Worm (Caenorhabditis elegans) whole organism, L4 larva: ENCODE results near the gene ilcr-1.

Source experiments
- D1046.2 ChIP-seq: fragments of 200-800 bp; sonication (Bioruptor generic); IDR thresholded peaks from 2 replicates; pipeline ENCODE4 v1.3.6; 2022; ENCODE audit warnings: missing genetic modification characterization, missing compliant biosample characterization
- F10B5.3 ChIP-seq: sonication (generic microtip); optimal IDR thresholded peaks from 2 replicates; lab custom pipeline; 2016; ENCODE audit warnings: mild to moderate bottlenecking, missing genetic modification characterization, missing compliant biosample characterization
- F37D6.2 ChIP-seq: sonication (generic microtip); optimal IDR thresholded peaks from 2 replicates; lab custom pipeline; 2016; ENCODE audit warnings: mild to moderate bottlenecking, missing genetic modification characterization, missing compliant biosample characterization
- F49E8.2 ChIP-seq: sonication (generic microtip); optimal IDR thresholded peaks from 2 replicates; lab custom pipeline; 2016; ENCODE audit warnings: missing compliant biosample characterization, mild to moderate bottlenecking, missing genetic modification characterization, borderline replicate concordance
- R02D3.7 ChIP-seq: fragments of 150-350 bp; sonication (generic microtip); optimal IDR thresholded peaks from 3 replicates; lab custom pipeline; 2014; ENCODE audit warnings: missing biosample characterization, missing genetic modification characterization
- Y105C5A.15 ChIP-seq: fragments of 200-800 bp; sonication (Bioruptor generic); IDR thresholded peaks from 2 replicates; pipeline ENCODE4 v1.3.6; 2022; ENCODE audit warnings: missing genetic modification characterization, missing compliant biosample characterization
- Y5F2A.4 ChIP-seq: fragments of 200-800 bp; sonication (Bioruptor generic); optimal IDR thresholded peaks from 2 replicates; lab custom pipeline; 2018; ENCODE audit warnings: mild to moderate bottlenecking, missing genetic modification characterization, missing compliant biosample characterization
- aha-1 ChIP-seq: fragments of 150-350 bp; peaks from one replicate; lab custom pipeline; 2014; ENCODE audit warnings: missing biosample characterization, missing genetic modification characterization
- attf-4 ChIP-seq: sonication (generic microtip); optimal IDR thresholded peaks from 3 replicates; lab custom pipeline; 2017; ENCODE audit warnings: missing biosample characterization, missing genetic modification characterization
- ces-1 ChIP-seq: fragments of 150-350 bp; sonication (generic microtip); optimal IDR thresholded peaks from 4 replicates; lab custom pipeline; 2014; ENCODE audit warnings: missing biosample characterization, missing genetic modification reagents, missing genetic modification characterization
- daf-16 ChIP-seq, 3 experiments: sonication (generic microtip); optimal IDR thresholded peaks; 2 replicates each; lab custom pipeline; 2016 to 2017; ENCODE audit warnings: missing genetic modification characterization in 3 of 3, missing genetic modification reagents in 3 of 3, mild to moderate bottlenecking in 2 of 3, missing compliant biosample characterization in 2 of 3, missing biosample characterization in 1 of 3, moderate library complexity in 1 of 3
- daf-19 ChIP-seq: fragments of 200-800 bp; sonication (Bioruptor generic); conservative IDR thresholded peaks from 2 replicates; pipeline ENCODE4 v1.3.6; 2022; ENCODE audit warnings: missing genetic modification characterization, missing compliant biosample characterization
- egl-43 ChIP-seq: fragments of 200-800 bp; sonication (Bioruptor generic); IDR thresholded peaks from 2 replicates; pipeline ENCODE4 v1.3.6; 2022; ENCODE audit warnings: missing genetic modification reagents, missing genetic modification characterization, missing compliant biosample characterization
- fkh-10 ChIP-seq: fragments of 150-350 bp; optimal IDR thresholded peaks from 2 replicates; lab custom pipeline; 2014; ENCODE audit warnings: missing biosample characterization, missing genetic modification reagents, missing genetic modification characterization
- fos-1 ChIP-seq: fragments of 150-350 bp; optimal IDR thresholded peaks from 2 replicates; lab custom pipeline; 2014; ENCODE audit warnings: missing biosample characterization, missing genetic modification characterization
- gei-8 ChIP-seq: fragments of 200-800 bp; sonication (Bioruptor generic); optimal IDR thresholded peaks from 2 replicates; lab custom pipeline; 2018; ENCODE audit warnings: mild to moderate bottlenecking, missing genetic modification characterization, missing compliant biosample characterization
- hif-1 ChIP-seq, 2 experiments: sonication (generic microtip); optimal IDR thresholded peaks; 2 replicates each; lab custom pipeline; 2016 to 2017; ENCODE audit warnings: missing compliant biosample characterization in 2 of 2, missing genetic modification characterization in 2 of 2, missing genetic modification reagents in 2 of 2, missing genotype in 2 of 2, mild to moderate bottlenecking in 1 of 2
- hlh-11 ChIP-seq: fragments of 200-800 bp; sonication (Bioruptor generic); optimal IDR thresholded peaks from 2 replicates; lab custom pipeline; 2018; ENCODE audit warnings: mild to moderate bottlenecking, missing genetic modification characterization, missing compliant biosample characterization
- hlh-30 ChIP-seq: sonication (generic microtip); optimal IDR thresholded peaks from 2 replicates; lab custom pipeline; 2017; ENCODE audit warnings: antibody characterized with exemption, mild to moderate bottlenecking, missing genetic modification characterization, missing compliant biosample characterization; ENCODE audit not compliant: insufficient read depth
- hmg-1.1 ChIP-seq: fragments of 200-800 bp; sonication (Bioruptor generic); IDR thresholded peaks from 2 replicates; pipeline ENCODE4 v1.3.6; 2022; ENCODE audit warnings: missing genetic modification reagents, missing genetic modification characterization, missing compliant biosample characterization
- jun-1 ChIP-seq: fragments of 150-350 bp; optimal IDR thresholded peaks from 2 replicates; lab custom pipeline; 2014; ENCODE audit warnings: missing biosample characterization, missing genetic modification reagents, missing genetic modification characterization
- lin-1 ChIP-seq: fragments of 200-800 bp; sonication (Bioruptor generic); IDR thresholded peaks from 2 replicates; pipeline ENCODE4 v1.3.6; 2022; ENCODE audit warnings: missing genetic modification reagents, missing genetic modification characterization, missing compliant biosample characterization
- lin-15B ChIP-seq: fragments of 150-350 bp; sonication (generic microtip); optimal IDR thresholded peaks from 3 replicates; lab custom pipeline; 2014; ENCODE audit warnings: missing biosample characterization, missing genetic modification characterization
- lin-29 ChIP-seq: fragments of 200-800 bp; sonication (Bioruptor generic); IDR thresholded peaks from 2 replicates; pipeline ENCODE4 v1.3.6; 2022; ENCODE audit warnings: missing genetic modification reagents, missing genetic modification characterization, missing compliant biosample characterization
- lir-3 ChIP-seq: sonication (generic microtip); optimal IDR thresholded peaks from 2 replicates; lab custom pipeline; 2016; ENCODE audit warnings: mild to moderate bottlenecking, missing genetic modification characterization, missing compliant biosample characterization
- lsy-2 ChIP-seq, 2 experiments: fragments of 150-350 bp in 1 of 2; sonication (generic microtip) in 1 of 2; optimal IDR thresholded peaks; 2 replicates each; lab custom pipeline; 2014 to 2017; ENCODE audit warnings: missing biosample characterization in 2 of 2, missing genetic modification characterization in 2 of 2
- madf-5 ChIP-seq, 2 experiments: fragments of 200-800 bp; sonication (Bioruptor generic); IDR thresholded peaks; 2 replicates each; pipeline ENCODE4 v1.3.6; 2022; ENCODE audit warnings: missing compliant biosample characterization in 2 of 2, missing genetic modification characterization in 2 of 2
- madf-9 ChIP-seq: fragments of 200-800 bp; sonication (Bioruptor generic); conservative IDR thresholded peaks from 2 replicates; pipeline ENCODE4 v1.3.6; 2022; ENCODE audit warnings: missing genetic modification reagents, missing genetic modification characterization, missing compliant biosample characterization
- mdl-1 ChIP-seq, 2 experiments: fragments of 150-350 bp in 1 of 2; sonication (generic microtip) in 1 of 2; optimal IDR thresholded peaks; 2 replicates each; lab custom pipeline; 2014 to 2017; ENCODE audit warnings: missing biosample characterization in 2 of 2, missing genetic modification characterization in 2 of 2
- mxl-3 ChIP-seq: fragments of 200-800 bp; sonication (Bioruptor generic); optimal IDR thresholded peaks from 2 replicates; lab custom pipeline; 2018; ENCODE audit warnings: mild to moderate bottlenecking, missing genetic modification characterization, missing compliant biosample characterization
- nhr-102 ChIP-seq: sonication (generic microtip); optimal IDR thresholded peaks from 2 replicates; lab custom pipeline; 2016; ENCODE audit warnings: mild to moderate bottlenecking, missing genetic modification characterization, moderate library complexity, missing compliant biosample characterization
- nhr-11 ChIP-seq: fragments of 150-350 bp; optimal IDR thresholded peaks from 2 replicates; lab custom pipeline; 2014; ENCODE audit warnings: missing biosample characterization, missing genetic modification characterization
- nhr-25 ChIP-seq: sonication (generic microtip); optimal IDR thresholded peaks from 2 replicates; lab custom pipeline; 2017; ENCODE audit warnings: missing genetic modification characterization, mild to moderate bottlenecking, missing compliant biosample characterization, antibody characterized with exemption, moderate library complexity, borderline replicate concordance; ENCODE audit not compliant: insufficient read depth
- nhr-41 ChIP-seq: fragments of 200-800 bp; sonication (Bioruptor generic); IDR thresholded peaks from 2 replicates; pipeline ENCODE4 v1.3.6; 2022; ENCODE audit warnings: missing genetic modification reagents, missing genetic modification characterization, missing compliant biosample characterization
- nhr-42 ChIP-seq: fragments of 200-800 bp; sonication (Bioruptor generic); IDR thresholded peaks from 2 replicates; pipeline ENCODE4 v1.3.6; 2022; ENCODE audit warnings: missing genetic modification characterization, missing compliant biosample characterization
- php-3 ChIP-seq: fragments of 200-800 bp; sonication (Bioruptor generic); IDR thresholded peaks from 2 replicates; pipeline ENCODE4 v1.3.6; 2022; ENCODE audit warnings: missing genetic modification reagents, missing genetic modification characterization, missing compliant biosample characterization
- pqm-1 ChIP-seq: sonication (generic microtip); optimal IDR thresholded peaks from 2 replicates; lab custom pipeline; 2017; ENCODE audit warnings: missing biosample characterization, missing genetic modification characterization
- set-16 ChIP-seq: fragments of 200-800 bp; sonication (Bioruptor generic); IDR thresholded peaks from 2 replicates; pipeline ENCODE4 v1.3.6; 2022; ENCODE audit warnings: missing genetic modification reagents, missing genetic modification characterization, missing compliant biosample characterization
- snpc-1.2 ChIP-seq: fragments of 200-800 bp; sonication (Bioruptor generic); IDR thresholded peaks from 2 replicates; pipeline ENCODE4 v1.3.6; 2022; ENCODE audit warnings: missing genetic modification reagents, missing genetic modification characterization, missing compliant biosample characterization
- spr-1 ChIP-seq: sonication (generic microtip); optimal IDR thresholded peaks from 2 replicates; lab custom pipeline; 2016; ENCODE audit warnings: mild to moderate bottlenecking, missing genetic modification characterization, missing compliant biosample characterization
- unc-62 ChIP-seq, 3 experiments: fragments of 150-350 bp in 1 of 3; sonication (generic microtip); optimal IDR thresholded peaks in 2 of 3; peaks in 1 of 3; 1 replicate in 1 of 3; 2 replicates in 2 of 3; lab custom pipeline; 2014 to 2017; ENCODE audit warnings: missing biosample characterization in 3 of 3, missing genetic modification characterization in 3 of 3, missing genetic modification reagents in 3 of 3, missing genotype in 1 of 3
- zag-1 ChIP-seq: fragments of 150-350 bp; optimal IDR thresholded peaks from 2 replicates; lab custom pipeline; 2014; ENCODE audit warnings: missing biosample characterization, missing genetic modification characterization
- zip-11 ChIP-seq: fragments of 200-800 bp; sonication (Bioruptor generic); IDR thresholded peaks from 2 replicates; pipeline ENCODE4 v1.3.6; 2022; ENCODE audit warnings: missing genetic modification characterization, missing compliant biosample characterization

ilcr-1 gene

ce11 chrIV:14255605-14256004, 20.7 kb upstream of the ilcr-1 start:
- TF ChIP-seq snpc-1.2 (GFP tag; lab: Robert Waterston, UW) (0 out of 2 replicates have a peak, but pooled peaks have one; percentile 20), R02D3.7 (tag; lab: Kevin White, UChicago) (no peak), set-16 (GFP tag; lab: Robert Waterston, UW) (peak; percentile 55), attf-4 (tag; lab: Kevin White, UChicago) (no peak), daf-16 (GFP tag; optimal IDR thresholded peaks at IDR 0.05; lab: Kevin White, UChicago) (no peak), daf-16 (tag; optimal IDR thresholded peaks at IDR 0.05; lab: Kevin White, UChicago) (no peak), lir-3 (tag; lab: Kevin White, UChicago) (no peak), aha-1 (tag; lab: Kevin White, UChicago) (peak; percentile 60), Y5F2A.4 (no peak), pqm-1 (tag; lab: Kevin White, UChicago) (no peak), nhr-11 (tag; lab: Kevin White, UChicago) (no peak), fkh-10 (GFP tag; lab: Kevin White, UChicago) (no peak)

ce11 chrIV:14257528-14257927, 18.7 kb upstream of the ilcr-1 start:
- TF ChIP-seq spr-1 (tag; lab: Kevin White, UChicago) (no peak), nhr-102 (no peak), egl-43 (GFP tag; lab: Robert Waterston, UW) (no peak), lin-1 (GFP tag; lab: Robert Waterston, UW) (no peak), D1046.2 (GFP tag; lab: Robert Waterston, UW) (no peak), gei-8 (no peak), F49E8.2 (tag; lab: Kevin White, UChicago) (no peak), php-3 (GFP tag; lab: Robert Waterston, UW) (no peak), Y105C5A.15 (GFP tag; lab: Robert Waterston, UW) (no peak), nhr-41 (GFP tag; lab: Robert Waterston, UW) (no peak), nhr-25 (tag; lab: Kevin White, UChicago) (no peak), hlh-30 (tag; lab: Kevin White, UChicago) (no peak), lin-15B (tag; lab: Kevin White, UChicago) (no peak)

- TF ChIP-seq unc-62 (GFP tag; optimal IDR thresholded peaks at IDR 0.05 in 1 of 2; lab: Kevin White, UChicago) (peak in 1 of 2 experiments; percentile 91), unc-62 (tag; optimal IDR thresholded peaks at IDR 0.05; lab: Kevin White, UChicago) (no peak), ces-1 (GFP tag; lab: Kevin White, UChicago) (no peak), madf-9 (GFP tag; lab: Robert Waterston, UW) (no peak), hlh-11 (tag; lab: Kevin White, UChicago) (no peak), madf-5 (GFP tag; IDR thresholded peaks at IDR 0.05; lab: Robert Waterston, UW) (no peak)
Observed at ce11 chrIV:14259197-14259596, 17.1 kb upstream of the ilcr-1 start.

DNA sequence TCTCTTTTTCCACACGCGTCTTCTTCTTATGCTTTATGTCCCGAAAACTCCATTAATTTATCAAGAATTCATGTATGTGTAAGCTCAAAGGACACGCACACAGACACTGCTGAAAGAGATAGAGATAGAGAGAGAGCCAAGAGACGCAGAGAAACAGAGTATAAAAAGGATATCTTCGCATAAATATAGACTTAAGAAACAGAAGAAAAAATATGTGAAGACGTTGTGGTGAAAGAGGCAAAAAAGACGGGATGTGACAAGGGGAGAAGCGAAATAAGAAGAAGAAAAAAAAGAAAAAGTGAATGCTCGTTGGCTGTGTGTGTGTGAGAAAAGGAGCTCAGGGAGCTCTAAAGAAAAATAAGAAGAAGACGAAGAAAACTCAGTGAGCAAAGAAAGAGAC, 15.5 kb upstream of the ilcr-1 start:
- TF ChIP-seq daf-19 (GFP tag; lab: Robert Waterston, UW) = no peak
- no peak for TF ChIP-seq F10B5.3 (tag; lab: Kevin White, UChicago)
- TF ChIP-seq daf-16 (GFP tag; optimal IDR thresholded peaks at IDR 0.05; lab: Kevin White, UChicago) = no peak
- TF ChIP-seq daf-16 (tag; optimal IDR thresholded peaks at IDR 0.05; lab: Kevin White, UChicago) = no peak
- no peak for TF ChIP-seq fos-1 (tag; lab: Kevin White, UChicago)
- TF ChIP-seq hmg-1.1 = peak; percentile 37
- no peak for TF ChIP-seq mxl-3 (GFP tag; lab: Kevin White, UChicago)
- no peak for TF ChIP-seq R02D3.7 (tag; lab: Kevin White, UChicago)
- TF ChIP-seq jun-1 (tag; lab: Kevin White, UChicago) = no peak
- peak; percentile 87 for TF ChIP-seq aha-1 (tag; lab: Kevin White, UChicago)
- TF ChIP-seq hif-1 (tag; optimal IDR thresholded peaks at IDR 0.05; lab: Kevin White, UChicago) = peak in 1 of 2 experiments; percentile 50
- TF ChIP-seq lin-29 = no peak
- TF ChIP-seq zip-11 = no peak
- no peak for TF ChIP-seq F49E8.2 (tag; lab: Kevin White, UChicago)
- TF ChIP-seq madf-9 (GFP tag; lab: Robert Waterston, UW) = no peak
- no peak for TF ChIP-seq php-3 (GFP tag; lab: Robert Waterston, UW)
- no peak for TF ChIP-seq snpc-1.2 (GFP tag; lab: Robert Waterston, UW)
- TF ChIP-seq nhr-42 (GFP tag; lab: Robert Waterston, UW) = no peak
- TF ChIP-seq hlh-11 (tag; lab: Kevin White, UChicago) = no peak
- no peak for TF ChIP-seq zag-1 (tag; lab: Kevin White, UChicago)
- peak in 1 of 2 experiments; percentile 40 for TF ChIP-seq mdl-1 (tag; optimal IDR thresholded peaks at IDR 0.05; lab: Kevin White, UChicago)
- peak; percentile 4 for TF ChIP-seq F37D6.2 (tag; lab: Kevin White, UChicago)
- TF ChIP-seq unc-62 (GFP tag; optimal IDR thresholded peaks at IDR 0.05 in 1 of 2; lab: Kevin White, UChicago) = peak in 1 of 2 experiments; percentile 98
- no peak for TF ChIP-seq unc-62 (tag; optimal IDR thresholded peaks at IDR 0.05; lab: Kevin White, UChicago)
- no peak for TF ChIP-seq egl-43 (GFP tag; lab: Robert Waterston, UW)
- peak in 1 of 2 experiments; percentile 70 for TF ChIP-seq lsy-2 (tag; optimal IDR thresholded peaks at IDR 0.05; lab: Kevin White, UChicago)
